Fruit fly (Drosophila melanogaster) whole organism, embryonic: Measurements from ENCODE around the gene Ppcs.

Source experiments
- CG10209 ChIP-seq: fragments of 200-800 bp; sonication (Bioruptor generic); optimal IDR thresholded peaks from 3 replicates; lab custom pipeline; 2017; ENCODE audit warnings: missing biosample characterization, mild to moderate bottlenecking, missing genetic modification characterization, missing genetic modification reagents
- CG1024 ChIP-seq: fragments of 200-800 bp; sonication (Bioruptor generic); IDR thresholded peaks from 2 replicates; pipeline ENCODE4 v1.3.6; 2022; ENCODE audit warnings: missing biosample characterization, missing genetic modification characterization
- CG10543 ChIP-seq: fragments of 200-800 bp; sonication (Bioruptor generic); optimal IDR thresholded peaks from 3 replicates; lab custom pipeline; 2017; ENCODE audit warnings: missing biosample characterization, mild to moderate bottlenecking, missing genetic modification characterization, moderate library complexity
- CG11093 ChIP-seq: fragments of 200-800 bp; sonication (Bioruptor generic); IDR thresholded peaks from 3 replicates; pipeline ENCODE4 v1.3.6; 2022; ENCODE audit warnings: missing biosample characterization, missing genetic modification characterization
- CG12219 ChIP-seq: fragments of 200-800 bp; sonication (Bioruptor generic); optimal IDR thresholded peaks from 3 replicates; lab custom pipeline; 2018; ENCODE audit warnings: missing biosample characterization, mild to moderate bottlenecking, missing genetic modification characterization
- CG13287 ChIP-seq: fragments of 200-800 bp; sonication (Bioruptor generic); IDR thresholded peaks from 2 replicates; pipeline ENCODE4 v1.3.6; 2022; ENCODE audit warnings: missing biosample characterization, missing genetic modification characterization; ENCODE audit not compliant: partially characterized antibody
- CG13296 ChIP-seq: fragments of 200-800 bp; sonication (Bioruptor generic); optimal IDR thresholded peaks from 3 replicates; lab custom pipeline; 2018; ENCODE audit warnings: missing biosample characterization, mild to moderate bottlenecking, missing genetic modification characterization
- CG1602 ChIP-seq: fragments of 200-800 bp; sonication (Bioruptor generic); optimal IDR thresholded peaks from 3 replicates; lab custom pipeline; 2016; ENCODE audit warnings: missing biosample characterization, missing genetic modification characterization
- CG1647 ChIP-seq: fragments of 200-800 bp; sonication (Bioruptor generic); optimal IDR thresholded peaks from 3 replicates; lab custom pipeline; 2016; ENCODE audit warnings: missing biosample characterization, missing genetic modification characterization
- CG16863 ChIP-seq: fragments of 200-800 bp; sonication (Bioruptor generic); optimal IDR thresholded peaks from 3 replicates; lab custom pipeline; 2016; ENCODE audit warnings: missing biosample characterization, missing genetic modification characterization
- CG17829 ChIP-seq: fragments of 200-800 bp; optimal IDR thresholded peaks from 2 replicates; lab custom pipeline; 2019; ENCODE audit warnings: missing biosample characterization, mild to moderate bottlenecking, missing genetic modification characterization, moderate library complexity
- CG18262 ChIP-seq: fragments of 200-800 bp; optimal IDR thresholded peaks from 3 replicates; lab custom pipeline; 2019; ENCODE audit warnings: missing biosample characterization, mild to moderate bottlenecking, missing genetic modification characterization, moderate library complexity
- CG2199 ChIP-seq: fragments of 200-800 bp; sonication (Bioruptor generic); IDR thresholded peaks from 3 replicates; pipeline ENCODE4 v1.3.6; 2022; ENCODE audit warnings: missing biosample characterization, missing genetic modification characterization
- CG2712 ChIP-seq: fragments of 200-800 bp; optimal IDR thresholded peaks from 3 replicates; lab custom pipeline; 2019; ENCODE audit warnings: missing biosample characterization, mild to moderate bottlenecking, missing genetic modification characterization, moderate library complexity
- CG31224 ChIP-seq: fragments of 200-800 bp; sonication (Bioruptor generic); IDR thresholded peaks from 2 replicates; pipeline ENCODE4 v1.3.6; 2022; ENCODE audit warnings: missing biosample characterization, missing genetic modification characterization
- CG31365 ChIP-seq: fragments of 200-800 bp; sonication (Bioruptor generic); optimal IDR thresholded peaks from 2 replicates; lab custom pipeline; 2018; ENCODE audit warnings: missing biosample characterization, mild to moderate bottlenecking, missing genetic modification characterization
- CG3281 ChIP-seq: fragments of 200-800 bp; sonication (Bioruptor generic); optimal IDR thresholded peaks from 3 replicates; lab custom pipeline; 2017; ENCODE audit warnings: missing biosample characterization, mild to moderate bottlenecking, missing genetic modification characterization
- CG33213 ChIP-seq: fragments of 200-800 bp; sonication (Bioruptor generic); optimal IDR thresholded peaks from 3 replicates; lab custom pipeline; 2016; ENCODE audit warnings: missing biosample characterization, missing genetic modification characterization
- CG6791 ChIP-seq: fragments of 200-800 bp; sonication (Bioruptor generic); IDR thresholded peaks from 3 replicates; pipeline ENCODE4 v1.3.6; 2022; ENCODE audit warnings: missing biosample characterization, missing genetic modification characterization; ENCODE audit not compliant: partially characterized antibody
- CG7357 ChIP-seq: fragments of 200-800 bp; sonication (Bioruptor generic); IDR thresholded peaks from 3 replicates; pipeline ENCODE4 v1.3.6; 2022; ENCODE audit warnings: missing biosample characterization, missing genetic modification characterization
- CG8089 ChIP-seq: fragments of 200-800 bp; sonication (Bioruptor generic); optimal IDR thresholded peaks from 3 replicates; lab custom pipeline; 2016; ENCODE audit warnings: missing biosample characterization, missing genetic modification characterization
- Dip2 ChIP-seq: fragments of 200-800 bp; sonication (Bioruptor generic); IDR thresholded peaks from 2 replicates; pipeline ENCODE4 v1.3.6; 2022; ENCODE audit warnings: missing biosample characterization, missing genetic modification characterization
- Ets97D ChIP-seq: fragments of 200-800 bp; sonication (Bioruptor generic); optimal IDR thresholded peaks from 3 replicates; lab custom pipeline; 2016; ENCODE audit warnings: missing biosample characterization, missing genetic modification characterization
- Gug ChIP-seq: fragments of 200-800 bp; sonication (Bioruptor generic); IDR thresholded peaks from 4 replicates; pipeline ENCODE4 v1.3.6; 2022; ENCODE audit warnings: missing biosample characterization, missing genetic modification characterization
- Hey ChIP-seq: fragments of 200-800 bp; sonication (Bioruptor generic); optimal IDR thresholded peaks from 3 replicates; lab custom pipeline; 2018; ENCODE audit warnings: missing biosample characterization, mild to moderate bottlenecking, missing genetic modification characterization
- HmgZ ChIP-seq: fragments of 200-800 bp; sonication (Bioruptor generic); optimal IDR thresholded peaks from 2 replicates; lab custom pipeline; 2018; ENCODE audit warnings: missing biosample characterization, mild to moderate bottlenecking, missing genetic modification characterization
- Jarid2 ChIP-seq: fragments of 200-800 bp; sonication (Bioruptor generic); optimal IDR thresholded peaks from 3 replicates; lab custom pipeline; 2017; ENCODE audit warnings: mild to moderate bottlenecking, missing biosample characterization, missing genetic modification reagents, missing genetic modification characterization
- Nf-YB ChIP-seq: fragments of 200-800 bp; sonication (Bioruptor generic); optimal IDR thresholded peaks from 3 replicates; lab custom pipeline; 2019; ENCODE audit warnings: missing biosample characterization, mild to moderate bottlenecking, missing genetic modification characterization, moderate library complexity
- Oli ChIP-seq: fragments of 200-800 bp; sonication (Bioruptor generic); optimal IDR thresholded peaks from 2 replicates; lab custom pipeline; 2018; ENCODE audit warnings: missing biosample characterization, mild to moderate bottlenecking, missing genetic modification characterization, moderate library complexity
- Tbp ChIP-seq: fragments of >200 bp; optimal IDR thresholded peaks from 2 replicates; lab custom pipeline; 2018; ENCODE audit warnings: missing biosample characterization, missing genetic modification characterization
- al ChIP-seq: fragments of 200-800 bp; sonication (Bioruptor generic); IDR thresholded peaks from 2 replicates; pipeline ENCODE4 v1.3.6; 2022; ENCODE audit warnings: missing biosample characterization, missing genetic modification characterization
- aop ChIP-seq: fragments of 200-800 bp; sonication (Bioruptor generic); IDR thresholded peaks from 2 replicates; pipeline ENCODE4 v1.3.6; 2022; ENCODE audit warnings: missing biosample characterization, missing genetic modification characterization
- ash1 ChIP-seq: fragments of 200-800 bp; sonication (Bioruptor generic); optimal IDR thresholded peaks from 2 replicates; lab custom pipeline; 2018; ENCODE audit warnings: missing biosample characterization, mild to moderate bottlenecking, missing genetic modification characterization
- bowl ChIP-seq: fragments of 200-800 bp; sonication (Bioruptor generic); IDR thresholded peaks from 2 replicates; pipeline ENCODE4 v1.3.6; 2022; ENCODE audit warnings: missing biosample characterization, missing genetic modification characterization
- croc ChIP-seq: fragments of 200-800 bp; sonication (Bioruptor generic); conservative IDR thresholded peaks from 3 replicates; pipeline ENCODE4 v1.3.6; 2022; ENCODE audit warnings: missing biosample characterization, missing genetic modification characterization
- cwo ChIP-seq: fragments of 200-800 bp; sonication (Bioruptor generic); optimal IDR thresholded peaks from 3 replicates; lab custom pipeline; 2017; ENCODE audit warnings: missing biosample characterization, missing genetic modification characterization, mild to moderate bottlenecking, moderate library complexity, missing genetic modification reagents
- dmrt11E ChIP-seq: fragments of 200-800 bp; sonication (Bioruptor generic); optimal IDR thresholded peaks from 3 replicates; lab custom pipeline; 2018; ENCODE audit warnings: missing biosample characterization, mild to moderate bottlenecking, missing genetic modification characterization, moderate library complexity
- gsb ChIP-seq: fragments of 200-800 bp; sonication (Bioruptor generic); IDR thresholded peaks from 2 replicates; pipeline ENCODE4 v1.3.6; 2022; ENCODE audit warnings: missing biosample characterization, missing genetic modification characterization
- insv ChIP-seq, 2 experiments: fragments of 200-800 bp; sonication (Bioruptor generic); optimal IDR thresholded peaks; 3 replicates each; lab custom pipeline; 2016 to 2018; ENCODE audit warnings: missing biosample characterization in 2 of 2, missing genetic modification characterization in 2 of 2
- lilli ChIP-seq: fragments of 200-800 bp; sonication (Bioruptor generic); optimal IDR thresholded peaks from 3 replicates; lab custom pipeline; 2016; ENCODE audit warnings: missing biosample characterization, missing genetic modification characterization
- lola ChIP-seq, 3 experiments: fragments of >200 bp in 2 of 3; fragments of 200-800 bp in 1 of 3; sonication (Bioruptor generic) in 1 of 3; optimal IDR thresholded peaks; 2 replicates each; lab custom pipeline; 2017 to 2019; ENCODE audit warnings: missing biosample characterization in 3 of 3, missing genetic modification characterization in 3 of 3, mild to moderate bottlenecking in 1 of 3, moderate library complexity in 1 of 3
- mirr ChIP-seq: fragments of 200-800 bp; sonication (Bioruptor generic); optimal IDR thresholded peaks from 3 replicates; lab custom pipeline; 2018; ENCODE audit warnings: missing biosample characterization, mild to moderate bottlenecking, missing genetic modification characterization
- nau ChIP-seq: fragments of 200-800 bp; sonication (Bioruptor generic); optimal IDR thresholded peaks from 3 replicates; lab custom pipeline; 2017; ENCODE audit warnings: missing biosample characterization, mild to moderate bottlenecking, missing genetic modification characterization, missing genetic modification reagents
- pan ChIP-seq, 4 experiments: fragments of >200 bp in 3 of 4; fragments of 200-800 bp in 1 of 4; sonication (Bioruptor generic) in 1 of 4; optimal IDR thresholded peaks in 3 of 4; IDR thresholded peaks in 1 of 4; 2 replicates each; pipeline versions ENCODE4 v1.3.6 to Lab custom; 2017 to 2022; ENCODE audit warnings: missing biosample characterization in 2 of 4, missing genetic modification characterization in 2 of 4, mixed read lengths in 1 of 4
- pum ChIP-seq: fragments of 200-800 bp; sonication (Bioruptor generic); optimal IDR thresholded peaks from 2 replicates; lab custom pipeline; 2016; ENCODE audit warnings: missing biosample characterization, missing genetic modification characterization
- ranshi ChIP-seq: fragments of 200-800 bp; sonication (Bioruptor generic); IDR thresholded peaks from 2 replicates; pipeline ENCODE4 v1.3.6; 2022; ENCODE audit warnings: missing biosample characterization, missing genetic modification characterization
- sim ChIP-seq: fragments of 200-800 bp; sonication (Bioruptor generic); IDR thresholded peaks from 2 replicates; pipeline ENCODE4 v1.3.6; 2022; ENCODE audit warnings: missing biosample characterization, missing genetic modification characterization
- so ChIP-seq: fragments of 200-800 bp; sonication (Bioruptor generic); IDR thresholded peaks from 3 replicates; pipeline ENCODE4 v1.3.6; 2022; ENCODE audit warnings: missing biosample characterization, missing genetic modification characterization
- usp ChIP-seq: fragments of >200 bp; optimal IDR thresholded peaks from 2 replicates; lab custom pipeline; 2017; ENCODE audit warnings: missing biosample characterization, missing genetic modification characterization
- vnd ChIP-seq: fragments of 200-800 bp; sonication (Bioruptor generic); IDR thresholded peaks from 3 replicates; pipeline ENCODE4 v1.3.6; 2022; ENCODE audit warnings: missing biosample characterization, missing genetic modification characterization; ENCODE audit not compliant: partially characterized antibody
- z ChIP-seq: fragments of 200-800 bp; sonication (Bioruptor generic); IDR thresholded peaks from 3 replicates; pipeline ENCODE4 v1.3.6; 2022; ENCODE audit warnings: missing biosample characterization, missing genetic modification characterization

The Ppcs gene

DNA sequence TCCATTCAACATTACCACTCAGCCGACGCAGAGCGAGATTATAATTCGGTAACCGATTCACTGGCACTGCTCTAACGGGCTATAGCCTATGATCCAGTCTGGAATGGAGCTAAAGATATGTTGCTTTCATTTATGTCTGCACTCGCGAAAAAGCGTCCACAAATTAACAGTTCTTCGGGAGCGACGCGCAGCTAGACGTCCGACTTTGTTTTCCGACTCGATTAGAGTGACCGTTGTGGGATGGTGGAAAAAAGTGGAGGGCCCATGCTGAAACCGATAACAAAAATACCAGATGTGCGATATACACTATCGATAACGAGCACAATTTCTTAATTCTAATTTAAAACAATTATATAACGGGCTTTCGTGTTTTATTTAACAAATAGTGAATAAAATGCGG, 53.7 kb downstream of the Ppcs start, which contains the start of gene cdi (continued):
- TF ChIP-seq cwo (peak; percentile 34), CG3281 (GFP tag; lab: Kevin White, UChicago) (no peak), aop (GFP tag; lab: Robert Waterston, UW) (peak; percentile 38; the same call in 1 of the 2 replicates), so (GFP tag; lab: Robert Waterston, UW) (no peak), insv (GFP tag; optimal IDR thresholded peaks at IDR 0.05; lab: Kevin White, UChicago) (peak in 1 of 2 experiments; percentile 22), pum (GFP tag; lab: Kevin White, UChicago) (no peak), bowl (no peak), al (GFP tag; lab: Robert Waterston, UW) (no peak), CG11093 (GFP tag; lab: Robert Waterston, UW) (no peak), Nf-YB (no peak), croc (GFP tag; lab: Robert Waterston, UW) (no peak), CG17829 (tag; lab: Kevin White, UChicago) (peak; percentile 28), CG1602 (no peak), CG13296 (no peak), sim (no peak), CG2199 (0 out of 3 replicates have a peak, but pooled peaks have one; percentile 18), CG2712 (tag; lab: Kevin White, UChicago) (peak; percentile 20), CG33213 (GFP tag; lab: Kevin White, UChicago) (peak; percentile 2), CG6791 (GFP tag; lab: Robert Waterston, UW) (peak; percentile 77), nau (GFP tag; lab: Kevin White, UChicago) (no peak), CG13287 (peak; percentile 81), Tbp (GFP tag; lab: Kevin White, UChicago) (no peak), CG18262 (tag; lab: Kevin White, UChicago) (no peak), Ets97D (GFP tag; lab: Kevin White, UChicago) (no peak), CG10209 (no peak), lola (GFP tag; optimal IDR thresholded peaks at IDR 0.05; lab: Kevin White, UChicago) (no peak), CG7357 (GFP tag; lab: Robert Waterston, UW) (no peak), Hey (tag; lab: Kevin White, UChicago) (no peak), CG31224 (GFP tag; lab: Robert Waterston, UW) (no peak), CG12219 (no peak), CG16863 (GFP tag; lab: Kevin White, UChicago) (no peak), ranshi (GFP tag; lab: Robert Waterston, UW) (no peak; the same call in 1 of the 2 replicates), HmgZ (tag; lab: Kevin White, UChicago) (peak; percentile 66), Dip2 (GFP tag; lab: Robert Waterston, UW) (no peak), usp (GFP tag; lab: Kevin White, UChicago) (no peak), CG31365 (peak; percentile 3), CG8089 (GFP tag; lab: Kevin White, UChicago) (no peak), vnd (GFP tag; lab: Robert Waterston, UW) (peak; percentile 59), mirr (GFP tag; lab: Kevin White, UChicago) (peak; percentile 9), lilli (GFP tag; lab: Kevin White, UChicago) (peak; percentile 24), Gug (GFP tag; lab: Robert Waterston, UW) (no peak), Oli (tag; lab: Kevin White, UChicago) (no peak), Jarid2 (GFP tag; lab: Kevin White, UChicago) (peak; percentile 96), pan (optimal IDR thresholded peaks at IDR 0.05; lab: Kevin White, UChicago) (no peak), pan (GFP tag; optimal IDR thresholded peaks at IDR 0.05 in 1 of 2, IDR thresholded peaks at IDR 0.05 in 1 of 2) (peak in 1 of 2 experiments; percentile 43), dmrt11E (no peak), ash1 (GFP tag; lab: Kevin White, UChicago) (no peak), z (GFP tag; lab: Robert Waterston, UW) (0 out of 3 replicates have a peak, but pooled peaks have one; percentile 51), CG10543 (GFP tag; lab: Kevin White, UChicago) (peak; percentile 55), gsb (GFP tag; lab: Robert Waterston, UW) (no peak), CG1024 (GFP tag; lab: Robert Waterston, UW) (no peak), CG1647 (GFP tag; lab: Kevin White, UChicago) (no peak)
